Worm (Caenorhabditis elegans): Measurements from ENCODE around the gene F41B4.1.

- TF ChIP-seq ceh-9 (tag; optimal IDR thresholded peaks at IDR 0.05), result no peak
- no peak for TF ChIP-seq K09A11.1 (tag; optimal IDR thresholded peaks at IDR 0.05; ENCODE audit: insufficient read depth)
- TF ChIP-seq syd-9 (tag; optimal IDR thresholded peaks at IDR 0.05), result no peak
- no peak for TF ChIP-seq ceh-2 (tag; optimal IDR thresholded peaks at IDR 0.05)
- TF ChIP-seq tbx-7 (tag; optimal IDR thresholded peaks at IDR 0.05), result no peak
- TF ChIP-seq ceh-45 (GFP tag; IDR thresholded peaks at IDR 0.05), result no peak
Measured at ce11 chrX:6823218-6823979, 2.3 kb downstream of the F41B4.1 start, which contains the start of gene gei-15.

Measured in whole organism, late embryonic.